Fruit fly (Drosophila melanogaster): Measurements from ENCODE around the gene Sfp24Ba.
A peak's percentile ranks its signal among the peaks of the same experiment; 100 is the strongest.

The Sfp24Ba gene

DNA sequence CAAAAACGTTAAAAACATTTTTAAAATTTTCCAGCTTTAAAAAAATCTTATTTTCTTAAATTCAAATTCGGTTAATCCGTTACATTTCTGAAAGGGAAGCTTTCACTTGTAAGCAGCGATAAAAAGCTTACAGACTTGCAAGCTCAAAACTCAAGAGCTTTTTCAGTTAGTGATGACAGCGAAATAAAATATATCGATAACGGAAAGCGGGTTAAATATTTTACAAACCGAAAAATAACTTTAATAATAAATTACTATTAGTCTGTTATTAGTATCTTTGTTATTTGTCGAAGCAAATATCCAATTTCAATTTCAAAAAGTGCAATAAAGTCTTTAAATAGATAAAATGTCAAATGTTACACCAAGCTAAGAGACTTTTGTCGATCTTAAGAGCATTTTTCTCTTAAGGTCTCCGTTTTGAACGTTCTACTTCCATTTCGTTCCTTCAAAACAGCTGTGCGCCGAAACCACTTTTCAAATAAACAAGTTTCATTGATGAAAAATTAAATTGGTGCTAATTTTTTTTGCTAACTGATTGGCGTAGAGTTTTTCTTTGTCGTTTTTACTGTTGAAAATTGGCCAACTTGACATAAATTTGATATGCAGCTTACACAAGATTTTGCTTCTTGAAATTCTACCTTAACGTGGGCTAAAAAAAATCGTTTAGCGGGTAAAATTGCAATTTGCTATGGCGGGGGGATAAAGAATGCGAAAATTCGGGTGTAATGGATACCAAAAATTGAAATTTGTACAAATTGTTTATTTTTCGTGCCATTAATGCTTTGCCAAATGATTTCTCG is 20.0 kb downstream of the Sfp24Ba start:
- no peak for TF ChIP-seq noc (tag; optimal IDR thresholded peaks at IDR 0.05)

DNA sequence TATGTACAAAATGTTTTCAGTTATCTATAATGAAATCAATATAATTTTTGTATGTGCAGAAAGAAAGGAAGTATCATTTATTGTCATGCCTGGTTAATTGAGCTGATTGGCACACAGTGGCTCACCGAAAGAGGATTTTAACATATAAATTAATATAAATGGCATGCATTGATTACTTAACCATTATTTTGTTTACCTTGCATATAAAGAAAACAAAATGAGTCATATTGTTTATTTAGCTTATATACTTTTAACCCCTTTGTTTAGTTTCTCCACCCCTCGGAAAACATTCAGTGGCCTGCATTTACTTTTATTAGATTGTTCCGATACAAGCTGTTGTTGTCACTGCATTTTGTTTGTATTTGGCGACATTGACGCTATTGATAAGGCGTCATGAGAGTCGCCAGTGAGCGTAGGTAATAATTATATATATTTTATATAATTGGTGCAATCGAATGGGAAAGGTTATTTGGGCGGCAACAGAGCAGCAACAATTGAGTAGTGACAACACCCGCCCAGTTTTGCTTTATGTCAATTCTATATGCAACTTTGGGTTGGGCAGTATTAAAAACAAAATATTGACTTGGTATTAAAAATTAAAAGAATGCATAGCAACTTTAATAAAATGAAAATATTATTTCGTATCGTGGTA is 20.7 kb downstream of the Sfp24Ba start:
- TF ChIP-seq noc (tag; optimal IDR thresholded peaks at IDR 0.05): no peak

DNA sequence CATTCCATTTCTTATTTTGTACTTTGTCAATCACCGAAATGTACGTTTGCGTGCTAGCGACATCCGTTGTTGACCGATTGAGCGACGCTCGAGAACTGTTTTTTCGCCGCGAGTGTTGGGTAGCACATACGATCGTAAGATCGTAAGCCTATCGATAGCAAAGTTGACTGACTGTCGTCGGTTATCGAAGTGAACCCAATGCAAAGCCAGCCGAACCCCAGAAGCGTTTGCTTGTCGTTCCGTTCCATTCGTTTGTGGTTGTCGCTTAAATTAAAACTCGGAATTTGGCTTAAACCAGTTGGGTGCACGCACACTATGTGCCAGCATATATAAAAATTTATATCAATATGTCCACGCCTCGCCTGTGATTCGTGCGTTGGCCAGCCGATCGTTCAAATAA is 22.3 kb downstream of the Sfp24Ba start:
- no peak for TF ChIP-seq noc (tag; optimal IDR thresholded peaks at IDR 0.05)

DNA sequence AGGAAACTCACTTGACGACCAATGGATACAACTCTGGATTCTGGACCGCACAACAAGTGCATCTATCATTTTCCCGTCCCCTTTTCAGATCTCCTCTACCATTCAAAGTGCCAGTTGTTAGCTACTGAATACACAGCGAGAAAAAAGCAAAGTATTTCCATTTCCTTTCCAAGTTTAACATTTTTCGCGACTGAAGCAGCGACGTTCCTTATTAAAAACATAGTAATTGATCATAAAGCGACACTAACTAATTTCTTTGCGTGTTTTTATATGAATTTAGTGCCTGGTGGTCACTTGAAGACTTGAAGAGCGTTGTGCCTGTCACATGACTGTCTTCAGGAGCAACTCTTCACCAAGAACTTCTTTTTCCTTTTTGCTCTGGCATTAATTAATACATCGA is 23.0 kb downstream of the Sfp24Ba start:
- no peak for TF ChIP-seq noc (tag; optimal IDR thresholded peaks at IDR 0.05)

DNA sequence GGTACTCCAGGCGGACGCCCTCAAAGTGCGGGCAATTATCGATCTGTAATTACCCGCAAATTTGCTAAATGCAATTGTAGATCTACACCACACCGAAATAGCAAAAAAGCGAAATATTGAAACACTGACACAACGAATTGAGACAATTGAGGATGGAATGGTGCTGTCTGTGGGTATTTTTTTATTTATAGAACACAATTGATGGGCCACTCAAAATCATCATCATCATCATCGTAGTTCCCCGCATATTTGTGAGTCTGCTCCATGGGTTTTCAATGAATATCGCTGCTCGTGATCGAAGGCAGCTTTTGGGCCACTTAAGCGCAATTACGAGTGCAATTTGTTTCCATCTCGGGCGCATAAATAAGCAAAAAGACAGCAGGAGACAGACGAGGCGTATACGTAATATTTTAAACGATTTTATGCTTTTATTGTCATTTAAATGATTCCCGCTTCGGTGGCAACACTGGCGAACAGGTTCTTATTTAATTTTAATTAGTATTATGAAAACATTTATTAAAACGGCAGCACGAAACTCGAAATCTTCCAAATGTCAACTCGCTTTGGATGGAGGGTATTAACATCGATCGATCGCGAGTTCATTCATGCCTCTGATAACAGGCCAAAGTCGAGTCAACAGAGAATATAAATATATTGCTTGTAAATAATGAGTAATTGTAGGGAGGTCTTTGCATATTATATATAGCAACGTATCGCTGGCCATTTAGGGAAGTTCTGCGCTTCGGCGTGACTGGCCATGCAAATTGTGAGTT is 26.0 kb downstream of the Sfp24Ba start:
- TF ChIP-seq noc (tag; optimal IDR thresholded peaks at IDR 0.05): no peak

DNA sequence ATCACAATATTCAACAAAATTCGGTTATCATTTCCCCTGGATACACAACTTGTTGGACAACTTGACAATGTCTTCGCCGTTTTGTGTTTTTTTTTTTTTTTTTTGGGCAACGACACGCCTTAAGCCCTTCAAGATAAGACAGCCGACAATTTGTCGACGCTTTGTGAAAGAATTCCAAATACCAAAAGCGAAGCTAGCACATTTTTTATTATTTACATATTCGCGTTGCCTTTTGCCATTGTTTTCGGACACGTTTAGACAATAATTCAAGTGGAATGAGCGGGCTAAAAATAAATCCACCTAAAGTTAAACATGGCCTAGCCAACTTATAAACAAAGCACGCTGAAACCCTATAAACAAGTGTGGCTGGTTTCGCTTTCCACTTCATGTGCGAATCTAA is 27.4 kb downstream of the Sfp24Ba start:
- peak; percentile 64 for TF ChIP-seq noc (tag; optimal IDR thresholded peaks at IDR 0.05)

DNA sequence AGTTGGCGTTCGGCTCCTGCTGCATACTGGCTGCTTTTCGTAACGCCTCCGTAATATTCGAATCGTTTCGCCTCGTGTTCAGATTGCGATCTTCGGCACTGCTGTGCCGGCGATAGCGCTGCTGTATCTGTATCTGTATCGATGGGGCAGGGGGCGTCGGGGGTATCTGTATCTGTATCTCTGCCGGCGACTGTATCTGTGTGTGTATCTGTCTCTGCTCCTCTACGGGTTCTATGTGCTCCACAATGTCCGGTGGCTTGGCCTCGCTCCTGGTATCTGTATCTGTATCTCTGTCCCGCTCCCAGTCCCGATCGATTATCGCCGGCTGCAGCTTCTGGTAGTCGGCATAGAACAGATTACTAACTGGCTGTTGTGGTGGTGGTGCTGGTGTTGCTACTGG is 28.4 kb downstream of the Sfp24Ba start:
- peak; percentile 72 for TF ChIP-seq noc (tag; optimal IDR thresholded peaks at IDR 0.05)

DNA sequence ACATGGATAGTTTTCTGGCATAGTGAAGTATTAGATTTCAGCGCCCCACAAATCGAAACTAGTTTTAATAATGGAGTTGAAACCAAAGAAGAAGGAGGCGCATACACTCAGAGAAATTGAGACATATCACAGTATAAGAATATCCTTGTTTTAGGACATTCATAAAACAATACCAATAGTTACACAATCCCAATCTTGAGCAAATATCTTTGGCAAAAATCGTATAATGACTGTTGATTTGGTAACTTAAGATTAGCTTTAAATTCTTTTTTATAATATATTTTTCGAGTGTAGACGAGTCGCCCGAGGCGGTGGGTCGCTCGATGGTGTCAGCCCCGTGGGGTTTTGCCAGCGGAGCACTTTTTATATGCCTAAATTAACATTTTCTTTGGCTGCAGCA is 32.9 kb downstream of the Sfp24Ba start:
- TF ChIP-seq noc (tag; optimal IDR thresholded peaks at IDR 0.05): no peak

DNA sequence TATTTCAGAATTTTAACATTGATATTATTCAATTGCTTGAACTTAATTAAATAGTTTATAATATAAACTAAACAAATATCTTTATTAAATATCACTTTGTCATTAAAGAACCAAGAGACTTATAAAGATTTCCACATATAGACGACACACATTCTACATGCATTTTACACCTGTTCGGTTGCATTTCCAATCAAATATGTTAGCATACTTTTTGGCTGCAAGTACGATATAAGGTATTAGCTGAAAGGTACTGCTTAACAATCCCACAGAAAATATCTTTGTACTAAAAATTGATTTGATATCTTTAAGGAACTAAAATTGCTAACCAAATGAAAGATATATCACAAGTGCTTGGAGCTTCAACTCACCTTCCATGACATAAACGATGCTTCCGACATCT is 34.5 kb downstream of the Sfp24Ba start:
- no peak for TF ChIP-seq noc (tag; optimal IDR thresholded peaks at IDR 0.05)

DNA sequence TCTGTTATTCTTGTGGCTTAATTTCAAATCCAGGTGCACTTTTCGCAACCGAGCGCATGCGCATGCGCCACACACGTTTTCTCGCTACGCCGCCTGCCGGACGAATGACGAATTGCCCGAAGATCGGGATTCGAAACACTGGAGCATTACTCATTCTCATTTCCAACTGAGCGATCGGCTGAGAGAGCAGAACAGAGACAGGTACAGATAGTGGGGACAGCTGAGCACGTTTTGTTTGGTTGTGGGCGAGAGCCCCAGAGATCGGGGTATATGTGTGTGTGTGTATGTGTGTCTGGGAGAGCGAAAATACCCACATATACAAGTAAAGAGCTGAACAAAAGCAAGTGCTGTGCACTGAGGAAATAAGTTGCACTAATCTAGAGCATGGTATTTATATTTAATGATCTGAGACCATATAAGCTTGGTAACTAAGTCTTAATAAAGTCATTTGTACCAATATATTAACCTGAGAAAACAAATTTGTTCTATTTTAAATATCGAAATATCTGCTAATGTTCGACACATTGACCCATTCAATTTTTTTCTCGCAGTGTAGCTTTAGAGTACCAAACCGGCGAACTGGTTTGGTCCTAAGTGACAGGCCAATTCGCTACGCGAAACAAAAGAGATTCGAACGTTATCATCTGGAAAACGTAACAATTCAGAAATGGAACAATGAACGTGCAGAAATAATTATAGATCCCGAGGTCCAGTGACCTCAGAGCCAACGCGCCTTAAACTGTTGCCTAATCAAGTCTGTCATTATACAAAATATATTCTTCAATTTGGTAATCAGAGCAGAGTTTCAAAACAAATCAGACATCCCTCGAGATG is 36.1 kb downstream of the Sfp24Ba start:
- TF ChIP-seq noc (tag; optimal IDR thresholded peaks at IDR 0.05): peak; percentile 97

DNA sequence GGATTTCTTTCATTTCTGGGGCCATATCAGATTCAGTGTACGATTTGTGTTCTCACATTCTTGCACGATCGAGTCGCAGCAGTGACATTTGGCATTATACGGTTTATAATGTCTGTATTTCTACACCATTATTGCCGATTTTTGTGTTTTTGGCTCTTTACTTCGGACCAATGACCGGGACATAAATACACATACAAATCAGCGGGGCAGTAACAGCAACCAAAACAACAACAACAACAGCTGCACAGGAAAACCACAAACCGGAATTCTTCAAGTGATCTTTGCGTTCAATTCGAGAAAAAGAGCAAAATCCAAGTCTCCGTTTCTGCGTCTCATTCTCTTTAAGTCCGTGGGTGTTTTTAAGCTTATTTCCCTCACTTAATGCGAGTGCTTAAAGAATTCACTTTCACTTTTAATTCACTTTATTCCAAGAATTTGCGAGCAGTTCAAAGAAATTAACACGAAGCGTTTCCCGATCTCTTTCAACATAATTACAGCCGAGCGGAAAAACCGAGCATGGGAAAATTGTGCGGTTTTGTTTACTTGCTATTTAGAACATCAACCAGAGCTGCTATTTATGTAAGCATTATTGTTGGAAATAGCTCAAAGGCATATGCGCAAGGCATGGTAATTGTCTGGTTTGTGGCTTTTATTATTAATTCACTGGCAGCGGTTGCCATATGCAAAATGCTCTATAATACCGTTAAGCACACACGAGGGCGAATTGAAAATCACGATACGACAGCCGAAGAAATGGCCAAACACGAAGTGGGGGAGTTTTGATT is 36.9 kb downstream of the Sfp24Ba start:
- no peak for TF ChIP-seq noc (tag; optimal IDR thresholded peaks at IDR 0.05)

DNA sequence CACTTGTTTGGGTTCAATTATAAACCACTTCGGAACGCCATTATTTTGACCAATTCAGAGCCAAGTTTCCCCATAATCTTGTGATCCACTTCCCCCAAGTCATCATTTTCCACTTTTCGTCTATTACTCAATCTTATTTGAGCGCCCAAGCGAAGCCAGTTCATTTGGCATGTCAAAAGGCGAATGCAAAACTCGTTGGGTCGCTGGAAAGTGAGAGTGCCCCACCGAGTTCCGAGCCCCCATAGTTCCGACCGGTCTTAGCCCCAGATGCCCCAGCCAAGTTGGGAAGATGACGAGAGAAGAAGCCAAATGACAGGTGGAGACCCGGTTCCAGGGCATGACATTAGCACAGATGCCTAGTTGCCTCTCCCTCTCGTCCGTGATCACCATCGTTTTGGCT is 37.6 kb downstream of the Sfp24Ba start:
- TF ChIP-seq noc (tag; optimal IDR thresholded peaks at IDR 0.05): no peak

DNA sequence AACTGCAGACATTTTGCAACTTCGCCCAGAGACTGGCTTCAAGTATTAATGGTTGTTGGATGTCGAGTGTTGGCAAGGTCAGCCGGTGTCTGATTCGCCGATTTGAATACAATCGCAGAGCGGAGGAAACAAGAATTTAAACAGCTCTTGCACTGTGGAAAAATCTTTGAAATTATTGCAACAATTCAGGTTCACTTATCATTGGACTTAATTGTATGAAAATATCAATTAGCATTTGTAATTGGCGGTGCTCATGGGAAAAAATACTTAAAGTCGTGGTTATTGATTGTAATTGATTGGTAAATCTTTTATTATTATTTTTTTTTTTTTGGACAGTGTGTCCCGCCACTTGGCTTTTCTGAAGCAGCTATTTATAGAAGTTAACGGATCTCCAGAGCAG is 38.9 kb downstream of the Sfp24Ba start:
- peak; percentile 33 for TF ChIP-seq noc (tag; optimal IDR thresholded peaks at IDR 0.05)

DNA sequence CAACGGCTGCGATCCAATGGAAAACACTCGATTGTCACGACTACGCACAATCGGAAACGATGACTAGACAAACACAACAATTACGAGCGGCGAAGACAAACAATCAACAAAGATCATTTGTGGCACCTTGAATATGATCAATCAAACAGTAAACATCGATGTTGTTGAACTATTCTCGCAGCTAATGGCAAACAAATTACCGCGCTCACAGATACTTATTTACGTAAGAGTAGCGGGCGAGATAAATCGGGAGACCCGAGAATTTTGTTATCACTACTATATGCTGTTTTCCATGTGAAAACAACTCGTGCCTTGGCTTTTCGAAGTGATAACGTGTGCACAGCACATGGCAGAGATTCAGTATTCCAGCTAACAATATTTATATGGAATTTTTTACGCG is 39.5 kb downstream of the Sfp24Ba start:
- TF ChIP-seq noc (tag; optimal IDR thresholded peaks at IDR 0.05): peak; percentile 37

DNA sequence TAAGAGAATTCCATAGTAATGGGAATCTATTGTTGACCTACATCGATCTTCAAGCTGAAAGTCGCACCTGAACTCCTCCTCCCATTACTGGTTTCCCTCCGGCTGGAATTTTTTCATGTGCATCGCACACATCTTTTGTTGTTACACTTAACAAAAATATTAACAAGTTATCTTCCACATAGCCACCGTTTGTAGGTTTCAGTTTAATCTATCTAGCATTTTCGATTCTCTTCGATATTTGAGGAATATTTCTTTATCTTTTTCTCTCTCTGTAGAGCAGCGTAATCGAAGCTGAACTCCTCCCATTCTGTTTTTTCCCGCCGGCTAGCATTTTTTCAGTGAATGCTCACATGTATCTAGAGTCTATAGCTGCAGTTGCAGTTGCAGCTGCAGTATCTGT is 43.6 kb downstream of the Sfp24Ba start:
- TF ChIP-seq noc (tag; optimal IDR thresholded peaks at IDR 0.05): no peak

All from whole organism, larva.